Worm (Caenorhabditis elegans) whole organism, young adult: ENCODE results near the gene fbxa-112.

Experiments used
- B0035.1 ChIP-seq: sonication (generic microtip); optimal IDR thresholded peaks from 2 replicates; lab custom pipeline; 2016; ENCODE audit warnings: missing genetic modification characterization, mild to moderate bottlenecking, missing compliant biosample characterization, missing genotype, missing genetic modification reagents
- B0261.1 ChIP-seq: sonication (generic microtip); optimal IDR thresholded peaks from 2 replicates; lab custom pipeline; 2016; ENCODE audit warnings: mild to moderate bottlenecking, missing genetic modification characterization, moderate library complexity, missing compliant biosample characterization
- B0336.3 ChIP-seq: fragments of 200-800 bp; sonication (Bioruptor generic); IDR thresholded peaks from 2 replicates; pipeline ENCODE4 v1.3.6; 2022; ENCODE audit warnings: missing genetic modification characterization, missing compliant biosample characterization
- F37B4.10 ChIP-seq: fragments of 200-800 bp; sonication (Bioruptor generic); IDR thresholded peaks from 2 replicates; pipeline ENCODE4 v1.3.6; 2022; ENCODE audit warnings: missing genetic modification characterization, missing compliant biosample characterization
- F52B5.7 ChIP-seq: sonication (generic microtip); optimal IDR thresholded peaks from 2 replicates; lab custom pipeline; 2016; ENCODE audit warnings: mild to moderate bottlenecking, missing genetic modification characterization, missing compliant biosample characterization
- F55B11.4 ChIP-seq: sonication (generic microtip); optimal IDR thresholded peaks from 2 replicates; lab custom pipeline; 2016; ENCODE audit warnings: missing compliant biosample characterization, missing genetic modification characterization, borderline replicate concordance; ENCODE audit not compliant: insufficient read depth
- T07F8.4 ChIP-seq: sonication (generic microtip); optimal IDR thresholded peaks from 2 replicates; lab custom pipeline; 2016; ENCODE audit warnings: mild to moderate bottlenecking, missing genetic modification characterization, moderate library complexity, missing compliant biosample characterization
- Y67H2A.10 ChIP-seq: fragments of 200-800 bp; sonication (Bioruptor generic); conservative IDR thresholded peaks from 2 replicates; pipeline ENCODE4 v1.3.6; 2022; ENCODE audit warnings: missing genetic modification reagents, missing genetic modification characterization, missing compliant biosample characterization
- Y79H2A.3 ChIP-seq: fragments of 200-800 bp; sonication (Bioruptor generic); conservative IDR thresholded peaks from 2 replicates; pipeline ENCODE4 v1.3.6; 2022; ENCODE audit warnings: missing genetic modification reagents, missing genetic modification characterization, missing compliant biosample characterization
- Y95B8A.8 ChIP-seq: fragments of 200-800 bp; sonication (Bioruptor generic); IDR thresholded peaks from 2 replicates; pipeline ENCODE4 v1.3.6; 2022; ENCODE audit warnings: missing genetic modification reagents, missing genetic modification characterization, missing compliant biosample characterization
- aptf-2 ChIP-seq: fragments of 200-800 bp; sonication (Bioruptor generic); conservative IDR thresholded peaks from 2 replicates; pipeline ENCODE4 v1.3.6; 2022; ENCODE audit warnings: missing genetic modification reagents, missing genetic modification characterization, missing compliant biosample characterization
- bed-2 ChIP-seq: fragments of 200-800 bp; sonication (Bioruptor generic); IDR thresholded peaks from 2 replicates; pipeline ENCODE4 v1.3.6; 2022; ENCODE audit warnings: missing genetic modification reagents, missing genetic modification characterization, missing compliant biosample characterization
- ccch-3 ChIP-seq: fragments of 200-800 bp; sonication (Bioruptor generic); optimal IDR thresholded peaks from 2 replicates; lab custom pipeline; 2018; ENCODE audit warnings: mild to moderate bottlenecking, missing genetic modification characterization, missing compliant biosample characterization
- ceh-58 ChIP-seq: fragments of 200-800 bp; sonication (Bioruptor generic); IDR thresholded peaks from 2 replicates; pipeline ENCODE4 v1.3.6; 2022; ENCODE audit warnings: missing genetic modification characterization, missing compliant biosample characterization
- dpff-1 ChIP-seq: sonication (generic microtip); optimal IDR thresholded peaks from 2 replicates; lab custom pipeline; 2017; ENCODE audit warnings: mild to moderate bottlenecking, missing genetic modification characterization, missing compliant biosample characterization
- dpl-1 ChIP-seq: fragments of 150-350 bp; optimal IDR thresholded peaks from 2 replicates; lab custom pipeline; 2014; ENCODE audit warnings: missing biosample characterization, missing genetic modification reagents, missing genetic modification characterization
- efl-1 ChIP-seq: fragments of 150-350 bp; optimal IDR thresholded peaks from 2 replicates; lab custom pipeline; 2014; ENCODE audit warnings: missing biosample characterization, missing genetic modification reagents, missing genetic modification characterization
- egl-18 ChIP-seq: fragments of 200-800 bp; sonication (Bioruptor generic); IDR thresholded peaks from 2 replicates; pipeline ENCODE4 v1.3.6; 2022; ENCODE audit warnings: missing genetic modification reagents, missing genetic modification characterization, missing compliant biosample characterization
- ekl-4 ChIP-seq: fragments of 200-800 bp; sonication (Bioruptor generic); IDR thresholded peaks from 2 replicates; pipeline ENCODE4 v1.3.6; 2022; ENCODE audit warnings: missing genetic modification reagents, missing genetic modification characterization, missing compliant biosample characterization
- hlh-26 ChIP-seq: fragments of 200-800 bp; sonication (Bioruptor generic); conservative IDR thresholded peaks from 2 replicates; pipeline ENCODE4 v1.3.6; 2022; ENCODE audit warnings: missing genetic modification reagents, missing genetic modification characterization, missing compliant biosample characterization
- hmg-1.2 ChIP-seq: fragments of 200-800 bp; sonication (Bioruptor generic); IDR thresholded peaks from 2 replicates; pipeline ENCODE4 v1.3.6; 2022; ENCODE audit warnings: missing genetic modification reagents, missing genetic modification characterization, missing compliant biosample characterization
- hrde-1 ChIP-seq: sonication (generic microtip); optimal IDR thresholded peaks from 2 replicates; lab custom pipeline; 2016; ENCODE audit warnings: missing genetic modification characterization, mild to moderate bottlenecking, missing compliant biosample characterization, moderate library complexity, missing genotype, missing genetic modification reagents, borderline replicate concordance
- let-526 ChIP-seq: fragments of 200-800 bp; sonication (Bioruptor generic); IDR thresholded peaks from 2 replicates; pipeline ENCODE4 v1.3.6; 2022; ENCODE audit warnings: missing genetic modification reagents, missing genetic modification characterization, missing compliant biosample characterization
- lsy-27 ChIP-seq: sonication (generic microtip); optimal IDR thresholded peaks from 2 replicates; lab custom pipeline; 2017; ENCODE audit warnings: missing genetic modification characterization, mild to moderate bottlenecking, missing compliant biosample characterization, antibody characterized with exemption, missing genotype, borderline replicate concordance; ENCODE audit not compliant: insufficient read depth
- madf-8 ChIP-seq: fragments of 200-800 bp; sonication (Bioruptor generic); conservative IDR thresholded peaks from 2 replicates; pipeline ENCODE4 v1.3.6; 2022; ENCODE audit warnings: missing genetic modification reagents, missing genetic modification characterization, missing compliant biosample characterization
- nfyb-1 ChIP-seq: fragments of 200-800 bp; sonication (Bioruptor generic); IDR thresholded peaks from 2 replicates; pipeline ENCODE4 v1.3.6; 2022; ENCODE audit warnings: missing genetic modification reagents, missing genetic modification characterization, missing compliant biosample characterization
- nhr-179 ChIP-seq: sonication (generic microtip); optimal IDR thresholded peaks from 2 replicates; lab custom pipeline; 2016; ENCODE audit warnings: mild to moderate bottlenecking, missing genetic modification characterization, missing compliant biosample characterization
- nhr-80 ChIP-seq: sonication (generic microtip); optimal IDR thresholded peaks from 2 replicates; lab custom pipeline; 2016; ENCODE audit warnings: missing genetic modification characterization, missing compliant biosample characterization
- pbrm-1 ChIP-seq: fragments of 200-800 bp; sonication (Bioruptor generic); IDR thresholded peaks from 2 replicates; pipeline ENCODE4 v1.3.6; 2022; ENCODE audit warnings: missing genetic modification reagents, missing genetic modification characterization, missing compliant biosample characterization
- repo-1 ChIP-seq: sonication (generic microtip); optimal IDR thresholded peaks from 2 replicates; lab custom pipeline; 2017; ENCODE audit warnings: mild to moderate bottlenecking, missing genetic modification characterization, missing compliant biosample characterization
- snpc-1.1 ChIP-seq: sonication (generic microtip); optimal IDR thresholded peaks from 2 replicates; lab custom pipeline; 2017; ENCODE audit warnings: missing genetic modification characterization, mild to moderate bottlenecking, missing compliant biosample characterization, antibody characterized with exemption, moderate library complexity, missing genotype, missing genetic modification reagents; ENCODE audit not compliant: insufficient read depth
- snpc-3.4 ChIP-seq: sonication (generic microtip); optimal IDR thresholded peaks from 2 replicates; lab custom pipeline; 2017; ENCODE audit warnings: missing genetic modification characterization, mild to moderate bottlenecking, missing compliant biosample characterization, antibody characterized with exemption, moderate library complexity, missing genotype, missing genetic modification reagents
- tbp1 ChIP-seq: fragments of 200-800 bp; sonication (Bioruptor generic); optimal IDR thresholded peaks from 2 replicates; lab custom pipeline; 2018; ENCODE audit warnings: mild to moderate bottlenecking, missing genetic modification characterization, missing compliant biosample characterization
- tbx-9 ChIP-seq: sonication (generic microtip); optimal IDR thresholded peaks from 2 replicates; lab custom pipeline; 2016; ENCODE audit warnings: borderline replicate concordance, missing genetic modification characterization, inconsistent platforms, missing compliant biosample characterization
- unc-130 ChIP-seq: sonication (generic microtip); optimal IDR thresholded peaks from 2 replicates; lab custom pipeline; 2016; ENCODE audit warnings: missing genetic modification reagents, missing genetic modification characterization, missing compliant biosample characterization
- xnd-1 ChIP-seq: sonication (generic microtip); optimal IDR thresholded peaks from 2 replicates; lab custom pipeline; 2016; ENCODE audit warnings: missing genotype, missing genetic modification reagents, missing genetic modification characterization, missing compliant biosample characterization
- ztf-22 ChIP-seq: fragments of 200-800 bp; sonication (Bioruptor generic); optimal IDR thresholded peaks from 2 replicates; lab custom pipeline; 2018; ENCODE audit warnings: mild to moderate bottlenecking, missing genetic modification characterization, moderate library complexity, missing compliant biosample characterization
- ztf-25 ChIP-seq: fragments of 200-800 bp; sonication (Bioruptor generic); IDR thresholded peaks from 2 replicates; pipeline ENCODE4 v1.3.6; 2022; ENCODE audit warnings: missing genetic modification reagents, missing genetic modification characterization, missing compliant biosample characterization
- ztf-28 ChIP-seq: fragments of 200-800 bp; sonication (Bioruptor generic); IDR thresholded peaks from 2 replicates; pipeline ENCODE4 v1.3.6; 2022; ENCODE audit warnings: missing genetic modification reagents, missing genetic modification characterization, missing compliant biosample characterization

Gene fbxa-112

DNA sequence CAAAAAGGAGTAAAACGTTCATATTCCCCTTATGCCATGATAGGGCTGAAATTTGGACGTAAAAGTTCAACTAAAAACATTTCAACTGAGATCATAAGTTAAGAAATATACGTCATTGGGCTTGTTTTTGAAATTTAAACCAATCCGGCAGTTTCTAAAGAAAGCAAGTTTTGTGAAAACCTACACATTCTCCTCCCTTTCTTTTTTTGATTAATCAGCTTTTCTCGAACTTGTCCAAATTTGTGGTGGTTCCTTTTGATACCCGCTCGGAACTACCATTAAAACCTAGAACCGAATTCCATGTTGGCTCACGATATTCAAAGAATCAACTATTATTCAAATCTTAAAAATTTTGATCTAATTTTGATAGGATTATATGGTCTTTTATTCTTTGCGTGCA, 32.5 kb upstream of the fbxa-112 start, which contains the start of gene srz-54:
Gene srz-54, plus strand, starts transcription at position 301 of the 400 bp plus-strand sequence.
- no peak for TF ChIP-seq ceh-58
- TF ChIP-seq ztf-25 (GFP tag; lab: Robert Waterston, UW) = no peak
- TF ChIP-seq ztf-22 (GFP tag; lab: Kevin White, UChicago) = no peak
- TF ChIP-seq nfyb-1 (GFP tag; lab: Robert Waterston, UW) = no peak
- no peak for TF ChIP-seq hlh-26 (GFP tag; lab: Robert Waterston, UW)
- TF ChIP-seq snpc-3.4 (tag; lab: Kevin White, UChicago) = no peak
- TF ChIP-seq dpff-1 = no peak
- TF ChIP-seq Y95B8A.8 (GFP tag; lab: Robert Waterston, UW) = no peak
- no peak for TF ChIP-seq snpc-1.1 (tag; lab: Kevin White, UChicago)
- no peak for TF ChIP-seq B0035.1 (tag; lab: Kevin White, UChicago)
- TF ChIP-seq F52B5.7 (tag; lab: Kevin White, UChicago) = no peak
- TF ChIP-seq T07F8.4 (tag; lab: Kevin White, UChicago) = no peak
- no peak for TF ChIP-seq lsy-27
- no peak for TF ChIP-seq pbrm-1 (GFP tag; lab: Robert Waterston, UW)
- TF ChIP-seq nhr-179 (tag; lab: Kevin White, UChicago) = no peak
- no peak for TF ChIP-seq F37B4.10 (GFP tag; lab: Robert Waterston, UW)
- TF ChIP-seq, all 124 proteins: peak for 0

DNA sequence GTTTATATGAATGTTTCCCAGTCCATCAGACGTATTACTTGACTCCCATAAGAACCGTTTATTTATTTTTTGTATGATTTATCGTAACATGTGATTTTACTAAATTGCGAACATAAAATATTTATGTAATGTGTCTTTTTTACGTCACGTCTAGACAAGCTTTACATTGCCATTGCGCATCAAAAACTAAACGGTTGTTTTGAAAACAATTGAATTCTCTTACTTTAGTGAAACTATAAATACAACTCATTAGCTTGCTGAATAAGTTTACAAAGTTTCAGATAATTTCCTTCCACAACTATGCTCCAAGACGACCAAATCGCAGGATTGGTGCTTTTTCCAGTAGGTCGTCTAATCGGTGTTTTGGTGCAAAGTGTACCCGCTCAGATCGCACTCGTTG, 27.0 kb upstream of the fbxa-112 start, which contains the start of gene srx-54:
Gene srx-54, plus strand, starts transcription at position 301 of the 400 bp plus-strand sequence.
- no peak for TF ChIP-seq tbp1 (GFP tag; lab: Kevin White, UChicago)
- TF ChIP-seq F52B5.7 (tag; lab: Kevin White, UChicago) = no peak
- TF ChIP-seq aptf-2 (GFP tag; lab: Robert Waterston, UW) = no peak
- TF ChIP-seq hmg-1.2 = no peak
- TF ChIP-seq ztf-28 (GFP tag; lab: Robert Waterston, UW) = no peak
- no peak for TF ChIP-seq madf-8 (GFP tag; lab: Robert Waterston, UW)
- TF ChIP-seq efl-1 (GFP tag; lab: Kevin White, UChicago) = no peak
- TF ChIP-seq egl-18 (GFP tag; lab: Robert Waterston, UW) = no peak
- TF ChIP-seq nhr-80 (tag; lab: Kevin White, UChicago) = no peak
- no peak for TF ChIP-seq ceh-58
- TF ChIP-seq B0336.3 (GFP tag; lab: Robert Waterston, UW) = no peak
- no peak for TF ChIP-seq unc-130
- TF ChIP-seq F55B11.4 (tag; lab: Kevin White, UChicago) = no peak
- no peak for TF ChIP-seq dpl-1 (GFP tag; lab: Kevin White, UChicago)
- no peak for TF ChIP-seq B0035.1 (tag; lab: Kevin White, UChicago)
- no peak for TF ChIP-seq tbx-9

DNA sequence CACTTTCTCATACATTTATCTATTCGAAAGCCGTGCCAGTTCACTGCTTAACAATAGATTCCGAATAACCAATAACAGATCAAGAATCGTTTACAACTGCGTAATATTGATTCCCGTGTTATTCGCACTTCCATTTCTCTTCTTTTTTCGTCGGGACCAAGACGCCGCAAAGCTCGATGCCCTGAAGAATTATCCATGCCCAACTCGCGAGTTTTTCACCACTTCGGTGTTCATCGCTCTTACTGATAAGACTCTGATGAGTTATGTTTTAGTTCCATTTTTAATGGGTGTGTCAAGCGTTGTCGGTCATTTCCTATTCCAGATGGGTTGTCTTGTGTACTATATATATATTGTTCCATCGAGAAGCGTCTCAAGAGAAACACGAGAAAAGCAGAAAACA, 25.4 kb upstream of the fbxa-112 start:
- TF ChIP-seq B0261.1 (tag; lab: Kevin White, UChicago) = no peak
- no peak for TF ChIP-seq Y79H2A.3

DNA sequence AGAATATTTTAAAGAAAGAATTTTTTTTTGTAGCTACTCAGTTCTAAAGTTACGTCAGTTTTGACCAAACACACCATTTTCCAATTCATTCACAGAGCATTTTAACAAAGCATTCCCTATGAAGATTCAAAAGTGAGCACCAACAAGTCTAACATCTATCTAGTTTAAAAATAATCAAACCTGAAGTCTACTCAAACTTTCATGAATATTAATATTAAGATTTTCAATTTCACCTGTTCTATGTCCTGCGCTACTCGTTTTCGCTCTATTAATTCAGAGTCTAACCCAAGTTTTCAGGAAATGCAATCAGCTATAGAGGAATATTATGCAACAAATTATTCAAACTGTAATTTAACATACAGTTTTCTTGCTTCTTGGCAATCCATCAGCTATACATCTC, 24.2 kb upstream of the fbxa-112 start, which contains the start of gene srh-119:
Gene srh-119, plus strand, starts transcription at position 301 of the 400 bp plus-strand sequence.
- TF ChIP-seq bed-2 (GFP tag; lab: Robert Waterston, UW) = no peak
- no peak for TF ChIP-seq ccch-3 (GFP tag; lab: Kevin White, UChicago)
- TF ChIP-seq Y67H2A.10 (GFP tag; lab: Robert Waterston, UW) = no peak
- TF ChIP-seq ekl-4 (GFP tag; lab: Robert Waterston, UW) = no peak
- no peak for TF ChIP-seq repo-1 (tag; lab: Kevin White, UChicago)
- TF ChIP-seq xnd-1 (tag; lab: Kevin White, UChicago) = no peak
- no peak for TF ChIP-seq tbx-9
- TF ChIP-seq ceh-58 = no peak
- no peak for TF ChIP-seq hrde-1 (tag; lab: Kevin White, UChicago)
- no peak for TF ChIP-seq let-526 (GFP tag; lab: Robert Waterston, UW)
